Fruit fly (Drosophila melanogaster) S2 (cell line): ENCODE data around the gene CG3625.

Source experiments
- CG8478 ChIP-seq: fragments of >200 bp; optimal IDR thresholded peaks from 2 replicates; lab custom pipeline; 2018
- CTCF ChIP-seq, 2 experiments: fragments of >200 bp; optimal IDR thresholded peaks; 2 replicates each; lab custom pipeline; 2018

- TF ChIP-seq CTCF (optimal IDR thresholded peaks at IDR 0.05; lab: Kevin White, UChicago) = no peak
- no peak for TF ChIP-seq CG8478 (lab: Kevin White, UChicago)
Measured at dm6 chr2L:299038-299437, 7.4 kb upstream of the CG3625 start.
